Worm (Caenorhabditis elegans): ENCODE results near the gene rme-1.

rme-1 gene

DNA sequence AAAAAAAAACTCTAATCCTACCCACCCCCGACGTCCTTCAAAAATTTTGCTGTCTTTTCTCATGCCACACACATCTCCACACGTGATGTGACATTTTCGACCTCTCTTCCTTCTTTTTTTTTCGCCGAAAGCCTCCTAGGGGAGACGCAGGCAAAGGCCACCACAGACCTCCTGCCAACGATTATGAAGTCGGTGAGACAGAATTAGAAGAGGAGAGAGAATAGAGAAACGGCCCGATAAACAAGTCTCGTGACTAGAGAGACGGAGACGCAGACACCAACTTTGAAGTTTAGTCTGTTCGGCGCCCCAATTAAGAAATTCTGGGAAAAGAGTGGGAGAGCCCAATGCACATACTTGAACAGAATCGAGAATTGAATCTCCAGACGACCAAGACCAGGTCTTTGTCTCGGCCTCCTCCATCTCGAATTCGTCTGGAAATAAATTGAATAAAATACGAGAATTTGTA, 15.8 kb downstream of the rme-1 start (continued):
- TF ChIP-seq snpc-4 (tag; optimal IDR thresholded peaks at IDR 0.05) = peak; percentile 73
- peak; percentile 91 for TF ChIP-seq elt-2 (tag; optimal IDR thresholded peaks at IDR 0.05)
- TF ChIP-seq ceh-82 (tag; optimal IDR thresholded peaks at IDR 0.05) = peak; percentile 16
- TF ChIP-seq lsy-12 (tag; optimal IDR thresholded peaks at IDR 0.05) = peak; percentile 93
- peak; percentile 78 for TF ChIP-seq fkh-2 (tag; optimal IDR thresholded peaks at IDR 0.05)
- TF ChIP-seq aly-2 (tag; optimal IDR thresholded peaks at IDR 0.05) = no peak
- TF ChIP-seq zag-1 (tag; optimal IDR thresholded peaks at IDR 0.05) = peak; percentile 69
- TF ChIP-seq fkh-10 (GFP tag; optimal IDR thresholded peaks at IDR 0.05) = peak; percentile 97
- TF ChIP-seq eor-1 (tag; optimal IDR thresholded peaks at IDR 0.05) = peak; percentile 7 to 78
- peak; percentile 89 for TF ChIP-seq tbx-2 (tag; optimal IDR thresholded peaks at IDR 0.05)
- peak; percentile 91 for TF ChIP-seq ztf-4 (tag; optimal IDR thresholded peaks at IDR 0.05)

DNA sequence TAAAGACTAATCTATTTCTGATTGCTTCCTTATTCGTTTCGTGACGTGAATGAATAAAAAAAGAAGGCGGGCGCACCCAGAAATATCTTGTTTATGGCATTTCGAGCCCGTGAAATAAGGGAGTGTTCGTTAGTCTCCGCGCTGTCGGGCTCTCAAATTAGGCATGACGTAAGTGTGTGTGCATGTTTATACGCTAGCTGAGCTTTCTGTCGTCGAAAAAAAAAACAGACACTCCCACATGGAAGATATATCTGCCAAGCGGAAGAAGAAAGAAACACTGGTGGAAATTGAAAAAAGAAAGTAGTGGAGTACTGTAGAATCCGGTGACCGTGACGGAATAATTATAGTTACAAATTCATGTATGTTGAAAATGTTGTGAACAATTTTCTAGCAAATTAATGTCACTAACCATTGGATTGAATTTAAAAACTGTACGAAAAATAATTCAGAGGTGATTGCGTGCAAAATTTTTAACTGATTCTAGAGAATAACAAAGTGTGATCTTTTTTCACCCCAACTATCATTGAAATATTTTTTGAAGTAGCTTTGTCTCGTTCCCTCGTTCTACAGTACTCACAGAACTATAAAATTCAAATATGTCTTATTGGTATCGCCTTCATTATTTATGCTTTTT, 16.4 kb downstream of the rme-1 start:
- TF ChIP-seq fkh-10 (GFP tag; optimal IDR thresholded peaks at IDR 0.05) (no peak), nhr-23 (tag; optimal IDR thresholded peaks at IDR 0.05) (no peak), aly-2 (tag; optimal IDR thresholded peaks at IDR 0.05) (no peak), pqm-1 (tag; optimal IDR thresholded peaks at IDR 0.05) (no peak), ceh-82 (tag; optimal IDR thresholded peaks at IDR 0.05) (no peak), zag-1 (tag; optimal IDR thresholded peaks at IDR 0.05) (no peak), unc-39 (tag; optimal IDR thresholded peaks at IDR 0.05) (no peak), nhr-43 (tag; optimal IDR thresholded peaks at IDR 0.05; ENCODE audit: poor library complexity, severe bottlenecking) (peak; percentile 30), elt-3 (tag; optimal IDR thresholded peaks at IDR 0.05) (peak in 1 of 3 experiments; percentile 9), ama-1 (optimal IDR thresholded peaks at IDR 0.05) (peak; percentile 95), nhr-11 (tag; optimal IDR thresholded peaks at IDR 0.05) (no peak), hmg-11 (tag; optimal IDR thresholded peaks at IDR 0.05) (no peak), snpc-4 (tag; optimal IDR thresholded peaks at IDR 0.05) (no peak), R02D3.7 (tag; optimal IDR thresholded peaks at IDR 0.05) (no peak), ZK546.5 (tag; optimal IDR thresholded peaks at IDR 0.05) (no peak), nhr-237 (tag; optimal IDR thresholded peaks at IDR 0.05) (no peak), ztf-4 (tag; optimal IDR thresholded peaks at IDR 0.05) (peak; percentile 11), tbx-2 (tag; optimal IDR thresholded peaks at IDR 0.05) (no peak), sea-2 (GFP tag; optimal IDR thresholded peaks at IDR 0.05) (no peak), egl-5 (tag; optimal IDR thresholded peaks at IDR 0.05) (no peak), nhr-12 (tag; optimal IDR thresholded peaks at IDR 0.05) (no peak), daf-12 (tag; optimal IDR thresholded peaks at IDR 0.05) (no peak), eor-1 (tag; optimal IDR thresholded peaks at IDR 0.05) (peak in 1 of 2 experiments; percentile 53), lsy-12 (tag; optimal IDR thresholded peaks at IDR 0.05) (no peak)

DNA sequence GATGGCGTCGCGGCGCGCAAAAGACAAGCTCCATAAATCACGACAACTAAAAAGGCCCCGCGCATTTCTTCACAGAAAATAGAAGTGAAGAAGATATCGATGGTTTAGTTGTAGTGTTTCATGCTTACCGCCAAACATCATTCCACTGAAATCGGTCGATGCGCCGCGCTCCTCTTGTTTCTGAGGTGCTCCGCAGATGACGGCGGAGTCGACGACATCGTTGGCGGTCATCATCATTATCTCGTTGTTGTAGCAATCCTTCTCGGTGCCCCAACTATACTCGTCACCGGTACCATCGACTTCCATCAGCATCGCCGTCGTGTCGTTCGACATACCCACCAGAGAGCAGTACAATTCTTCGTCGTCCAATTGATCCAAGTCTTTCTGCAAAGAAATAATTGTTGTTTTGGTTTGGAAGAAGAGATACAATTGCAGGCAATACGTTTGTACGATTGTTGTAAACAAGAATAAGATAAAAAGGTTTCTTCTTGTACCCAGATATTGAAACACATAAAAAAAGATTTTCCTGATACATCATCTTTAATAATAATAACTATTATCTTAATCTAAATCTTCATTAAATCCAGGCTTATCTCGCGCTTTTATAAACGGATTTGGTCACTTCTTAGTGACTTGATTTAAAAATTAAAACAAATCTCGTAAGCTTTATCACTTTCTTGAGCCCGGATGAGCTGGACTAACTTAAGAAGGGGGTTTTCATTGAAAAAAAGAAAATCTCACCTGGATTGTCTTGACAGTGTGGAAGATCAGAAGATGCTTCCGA, 17.3 kb downstream of the rme-1 start:
- TF ChIP-seq ama-1 (optimal IDR thresholded peaks at IDR 0.05) (peak; percentile 92), nhr-25 (tag; optimal IDR thresholded peaks at IDR 0.05) (peak; percentile 15), ztf-4 (tag; optimal IDR thresholded peaks at IDR 0.05) (peak; percentile 8), nhr-11 (tag; optimal IDR thresholded peaks at IDR 0.05) (no peak), lin-39 (tag; optimal IDR thresholded peaks at IDR 0.05) (peak; percentile 46), pha-4 (tag; optimal IDR thresholded peaks at IDR 0.05) (peak; percentile 28), nhr-28 (tag; optimal IDR thresholded peaks at IDR 0.05) (no peak)

DNA sequence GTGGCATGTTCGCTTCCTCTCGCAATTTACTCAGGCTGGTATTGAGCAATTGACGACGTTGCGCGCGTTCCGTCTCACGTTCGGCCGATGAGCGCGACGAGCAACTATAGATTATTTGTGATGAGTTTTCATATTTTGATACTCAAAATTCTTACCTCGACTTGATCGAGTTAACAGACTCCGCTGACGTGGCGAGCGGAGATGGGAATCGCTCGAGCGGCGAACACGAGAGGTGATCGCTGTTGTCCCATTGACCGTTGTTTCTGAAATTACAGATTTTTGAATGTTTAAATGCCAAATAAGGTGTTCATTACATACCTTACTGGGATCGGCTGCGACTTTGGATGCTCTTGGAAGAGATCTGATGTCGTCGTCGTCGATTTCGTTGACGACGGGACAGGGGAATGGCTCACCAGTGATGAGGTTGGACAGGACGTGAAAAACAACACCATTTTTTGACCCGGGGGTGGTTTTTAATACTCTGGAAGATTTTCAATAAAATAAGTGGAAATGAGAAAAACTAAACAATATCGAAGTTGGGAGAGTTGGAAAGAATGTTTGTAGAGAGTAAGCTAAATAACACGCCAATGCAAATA, 17.9 kb downstream of the rme-1 start, which contains the start of gene W06H8.6:
Gene W06H8.6, minus strand, starts transcription at position 481 of the 596 bp plus-strand sequence.
- peak; percentile 24 for TF ChIP-seq jun-1 (tag; optimal IDR thresholded peaks at IDR 0.05)
- no peak for TF ChIP-seq daf-12 (tag; optimal IDR thresholded peaks at IDR 0.05)
- no peak for TF ChIP-seq aly-2 (tag; optimal IDR thresholded peaks at IDR 0.05)
- peak; percentile 34 for TF ChIP-seq nhr-43 (tag; optimal IDR thresholded peaks at IDR 0.05; ENCODE audit: poor library complexity, severe bottlenecking)
- TF ChIP-seq lsy-12 (tag; optimal IDR thresholded peaks at IDR 0.05) = peak; percentile 35
- peak; percentile 87 for TF ChIP-seq ama-1 (optimal IDR thresholded peaks at IDR 0.05)
- TF ChIP-seq mml-1 (tag; optimal IDR thresholded peaks at IDR 0.05) = no peak
- no peak for TF ChIP-seq fos-1 (tag; optimal IDR thresholded peaks at IDR 0.05)
- peak; percentile 28 for TF ChIP-seq egl-5 (tag; optimal IDR thresholded peaks at IDR 0.05)
- peak; percentile 52 for TF ChIP-seq pha-4 (tag; optimal IDR thresholded peaks at IDR 0.05)
